Fruit fly (Drosophila melanogaster) whole organism, larva: ENCODE results near the gene CG16852.

ENCODE experiments used
- noc ChIP-seq: fragments of 200-800 bp; sonication (Bioruptor generic); optimal IDR thresholded peaks from 3 replicates; lab custom pipeline; 2019; ENCODE audit warnings: missing biosample characterization, mild to moderate bottlenecking, missing genetic modification characterization, moderate library complexity

CG16852 gene

dm6 chr2L:13554547-13555159 is 14.1 kb downstream of the CG16852 start:
- no peak for TF ChIP-seq noc (tag; lab: Kevin White, UChicago)

- TF ChIP-seq noc (tag; lab: Kevin White, UChicago) = no peak
These were observed 14.8 kb downstream of the CG16852 start for dm6 chr2L:13555397-13555796.

dm6 chr2L:13568938-13569337 is 28.4 kb downstream of the CG16852 start:
- no peak for TF ChIP-seq noc (tag; lab: Kevin White, UChicago)

dm6 chr2L:13570016-13570415 is 29.5 kb downstream of the CG16852 start:
- no peak for TF ChIP-seq noc (tag; lab: Kevin White, UChicago)

- no peak for TF ChIP-seq noc (tag; lab: Kevin White, UChicago)
These were observed 30.5 kb downstream of the CG16852 start for dm6 chr2L:13570982-13571426.

dm6 chr2L:13571791-13572451 is 31.4 kb downstream of the CG16852 start:
- no peak for TF ChIP-seq noc (tag; lab: Kevin White, UChicago)

dm6 chr2L:13586655-13587054 is 46.1 kb downstream of the CG16852 start:
- no peak for TF ChIP-seq noc (tag; lab: Kevin White, UChicago)
